Worm (Caenorhabditis elegans) whole organism, L1 larva: ENCODE results near the gene mdt-9.

Experiments used
- fos-1 ChIP-seq: fragments of 150-350 bp; optimal IDR thresholded peaks from 2 replicates; lab custom pipeline; 2014; ENCODE audit warnings: missing biosample characterization, missing genetic modification characterization
- nhr-11 ChIP-seq: fragments of 150-350 bp; optimal IDR thresholded peaks from 2 replicates; lab custom pipeline; 2014; ENCODE audit warnings: missing biosample characterization, missing genetic modification characterization
- nhr-237 ChIP-seq: fragments of 150-350 bp; optimal IDR thresholded peaks from 2 replicates; lab custom pipeline; 2014; ENCODE audit warnings: missing biosample characterization, missing genetic modification characterization
- nhr-90 ChIP-seq: sonication (generic microtip); optimal IDR thresholded peaks from 2 replicates; lab custom pipeline; 2016; ENCODE audit warnings: mild to moderate bottlenecking, missing genetic modification characterization, missing compliant biosample characterization; ENCODE audit not compliant: poor library complexity

- TF ChIP-seq nhr-237 (tag; lab: Kevin White, UChicago) (no peak), nhr-11 (tag; lab: Kevin White, UChicago) (no peak), fos-1 (no peak), nhr-90 (tag; lab: Kevin White, UChicago) (no peak)
Observed at ce11 chrIV:13415739-13416271, 29.6 kb downstream of the mdt-9 start, which contains the start of the genes pik-1 and aptf-2.
